Fruit fly (Drosophila melanogaster): ENCODE results near the gene CG13625.

CG13625 gene

dm6 chr3R:24564191-24564798 is 20.7 kb downstream of the CG13625 start (continued):
- TF ChIP-seq CG7786 (GFP tag; optimal IDR thresholded peaks at IDR 0.05) (no peak), CG14050 (GFP tag; IDR thresholded peaks at IDR 0.05) (no peak), nerfin-2 (GFP tag; IDR thresholded peaks at IDR 0.05; ENCODE audit: partially characterized antibody) (no peak), CG17385 (GFP tag; optimal IDR thresholded peaks at IDR 0.05) (no peak), Pdp1 (GFP tag; optimal IDR thresholded peaks at IDR 0.05) (peak in 1 of 2 experiments; percentile 77), Bgb (GFP tag; IDR thresholded peaks at IDR 0.05; ENCODE audit: partially characterized antibody) (no peak), Rfx (GFP tag; IDR thresholded peaks at IDR 0.05) (0 out of 2 replicates have a peak, but pooled peaks have one; percentile 13), insv (GFP tag; optimal IDR thresholded peaks at IDR 0.05) (no peak), knrl (GFP tag; IDR thresholded peaks at IDR 0.05; ENCODE audit: partially characterized antibody) (no peak), CG6791 (GFP tag; IDR thresholded peaks at IDR 0.05; ENCODE audit: partially characterized antibody) (no peak), CG4617 (GFP tag; optimal IDR thresholded peaks at IDR 0.05; ENCODE audit: borderline replicate concordance) (no peak), danr (GFP tag; IDR thresholded peaks at IDR 0.05) (no peak), Ets97D (GFP tag; optimal IDR thresholded peaks at IDR 0.05) (no peak), NFAT (GFP tag; IDR thresholded peaks at IDR 0.05) (no peak), vvl (GFP tag; IDR thresholded peaks at IDR 0.05) (no peak), sug (tag; optimal IDR thresholded peaks at IDR 0.05) (peak; percentile 83), hb (GFP tag; IDR thresholded peaks at IDR 0.05; ENCODE audit: partially characterized antibody) (no peak), CG12769 (tag; optimal IDR thresholded peaks at IDR 0.05) (peak; percentile 77), rib (GFP tag; IDR thresholded peaks at IDR 0.05) (peak; percentile 27; the same call in 1 of the 2 replicates), CG11504 (tag; optimal IDR thresholded peaks at IDR 0.05) (no peak), CG17361 (GFP tag; IDR thresholded peaks at IDR 0.05) (no peak), Mad (GFP tag; optimal IDR thresholded peaks at IDR 0.05) (no peak), twi (tag; optimal IDR thresholded peaks at IDR 0.05) (no peak), Gug (GFP tag; IDR thresholded peaks at IDR 0.05) (no peak), CG2712 (tag; optimal IDR thresholded peaks at IDR 0.05) (no peak), CG42726 (GFP tag; IDR thresholded peaks at IDR 0.05; ENCODE audit: partially characterized antibody) (no peak), seq (GFP tag; IDR thresholded peaks at IDR 0.05) (no peak), corto (GFP tag; optimal IDR thresholded peaks at IDR 0.05) (no peak), CG34224 (GFP tag; IDR thresholded peaks at IDR 0.05; ENCODE audit: partially characterized antibody) (no peak), usp (GFP tag; optimal IDR thresholded peaks at IDR 0.05) (no peak), Sin3A (optimal IDR thresholded peaks at IDR 0.05) (no peak), dan (GFP tag; IDR thresholded peaks at IDR 0.05) (no peak), CG13624 (GFP tag; optimal IDR thresholded peaks at IDR 0.05) (no peak), B-H2 (GFP tag; optimal IDR thresholded peaks at IDR 0.05) (no peak), Bdp1 (GFP tag; optimal IDR thresholded peaks at IDR 0.05) (no peak), HLH54F (GFP tag; optimal IDR thresholded peaks at IDR 0.05) (no peak), Ssrp (tag; optimal IDR thresholded peaks at IDR 0.05) (no peak), ftz-f1 (GFP tag; optimal IDR thresholded peaks at IDR 0.05) (peak; percentile 82), CG31365 (tag; optimal IDR thresholded peaks at IDR 0.05) (no peak), Xbp1 (GFP tag; optimal IDR thresholded peaks at IDR 0.05) (no peak), her (GFP tag; optimal IDR thresholded peaks at IDR 0.05) (no peak), dysf (GFP tag; IDR thresholded peaks at IDR 0.05) (no peak), CG32767 (GFP tag; IDR thresholded peaks at IDR 0.05) (no peak), CG7987 (GFP tag; optimal IDR thresholded peaks at IDR 0.05) (peak; percentile 70), CG8290 (GFP tag; optimal IDR thresholded peaks at IDR 0.05) (no peak), CG8290 (tag; optimal IDR thresholded peaks at IDR 0.05) (peak in 1 of 2 experiments; percentile 37), br (optimal IDR thresholded peaks at IDR 0.05) (no peak), psq (GFP tag; optimal IDR thresholded peaks at IDR 0.05) (no peak), wek (GFP tag; optimal IDR thresholded peaks at IDR 0.05) (no peak), CG10979 (tag; optimal IDR thresholded peaks at IDR 0.05) (no peak), CG15011 (GFP tag; optimal IDR thresholded peaks at IDR 0.05) (no peak)

Data from whole organism, embryonic.